Fruit fly (Drosophila melanogaster) whole organism, embryonic: ENCODE measurements around the gene JMJD5.

Experiments
- CG10979 ChIP-seq: fragments of 200-800 bp; sonication (Bioruptor generic); optimal IDR thresholded peaks from 2 replicates; lab custom pipeline; 2018; ENCODE audit warnings: missing biosample characterization, mild to moderate bottlenecking, missing genetic modification characterization, moderate library complexity
- CG11398 ChIP-seq: fragments of 200-800 bp; sonication (Bioruptor generic); optimal IDR thresholded peaks from 2 replicates; lab custom pipeline; 2016; ENCODE audit warnings: missing biosample characterization, missing genetic modification characterization
- CG11504 ChIP-seq: fragments of 200-800 bp; sonication (Bioruptor generic); optimal IDR thresholded peaks from 3 replicates; lab custom pipeline; 2019; ENCODE audit warnings: missing biosample characterization, mild to moderate bottlenecking, missing genetic modification characterization, moderate library complexity
- CG11695 ChIP-seq: fragments of 200-800 bp; sonication (Bioruptor generic); IDR thresholded peaks from 3 replicates; pipeline ENCODE4 v1.3.6; 2022; ENCODE audit warnings: missing biosample characterization, missing genetic modification characterization
- CG12155 ChIP-seq: fragments of 200-800 bp; sonication (Bioruptor generic); optimal IDR thresholded peaks from 3 replicates; lab custom pipeline; 2016; ENCODE audit warnings: missing biosample characterization, missing genetic modification characterization
- CG13296 ChIP-seq: fragments of 200-800 bp; sonication (Bioruptor generic); optimal IDR thresholded peaks from 3 replicates; lab custom pipeline; 2018; ENCODE audit warnings: missing biosample characterization, mild to moderate bottlenecking, missing genetic modification characterization
- CG14710 ChIP-seq: fragments of 200-800 bp; sonication (Bioruptor generic); optimal IDR thresholded peaks from 3 replicates; lab custom pipeline; 2019; ENCODE audit warnings: missing biosample characterization, mild to moderate bottlenecking, missing genetic modification characterization, moderate library complexity
- CG16815 ChIP-seq: fragments of 200-800 bp; sonication (Bioruptor generic); optimal IDR thresholded peaks from 3 replicates; lab custom pipeline; 2017; ENCODE audit warnings: missing biosample characterization, mild to moderate bottlenecking, missing genetic modification characterization
- CG17568 ChIP-seq: fragments of 200-800 bp; sonication (Bioruptor generic); optimal IDR thresholded peaks from 2 replicates; lab custom pipeline; 2018; ENCODE audit warnings: missing biosample characterization, mild to moderate bottlenecking, missing genetic modification characterization, moderate library complexity
- CG17912 ChIP-seq: fragments of 200-800 bp; sonication (Bioruptor generic); optimal IDR thresholded peaks from 2 replicates; lab custom pipeline; 2018; ENCODE audit warnings: missing biosample characterization, mild to moderate bottlenecking, missing genetic modification characterization
- CG18476 ChIP-seq: fragments of 200-800 bp; sonication (Bioruptor generic); optimal IDR thresholded peaks from 2 replicates; lab custom pipeline; 2016; ENCODE audit warnings: missing biosample characterization, mild to moderate bottlenecking, missing genetic modification characterization
- CG18599 ChIP-seq: fragments of 200-800 bp; sonication (Bioruptor generic); optimal IDR thresholded peaks from 3 replicates; lab custom pipeline; 2017; ENCODE audit warnings: missing biosample characterization, missing genetic modification characterization, mild to moderate bottlenecking, moderate library complexity, missing genetic modification reagents
- CG2712 ChIP-seq: fragments of 200-800 bp; optimal IDR thresholded peaks from 3 replicates; lab custom pipeline; 2019; ENCODE audit warnings: missing biosample characterization, mild to moderate bottlenecking, missing genetic modification characterization, moderate library complexity
- CG3281 ChIP-seq: fragments of 200-800 bp; sonication (Bioruptor generic); optimal IDR thresholded peaks from 3 replicates; lab custom pipeline; 2017; ENCODE audit warnings: missing biosample characterization, mild to moderate bottlenecking, missing genetic modification characterization
- CG7786 ChIP-seq: fragments of 200-800 bp; sonication (Bioruptor generic); optimal IDR thresholded peaks from 2 replicates; lab custom pipeline; 2016; ENCODE audit warnings: missing biosample characterization, missing genetic modification characterization
- E2f2 ChIP-seq: fragments of 200-800 bp; sonication (Bioruptor generic); IDR thresholded peaks from 2 replicates; pipeline ENCODE4 v1.3.6; 2022; ENCODE audit warnings: missing biosample characterization, missing genetic modification characterization
- HLHmδ ChIP-seq: fragments of 200-800 bp; sonication (Bioruptor generic); optimal IDR thresholded peaks from 2 replicates; lab custom pipeline; 2018; ENCODE audit warnings: missing biosample characterization, mild to moderate bottlenecking, missing genetic modification characterization, moderate library complexity
- Hmr ChIP-seq: fragments of 200-800 bp; sonication (Bioruptor generic); optimal IDR thresholded peaks from 3 replicates; lab custom pipeline; 2017; ENCODE audit warnings: mild to moderate bottlenecking, missing biosample characterization, missing genetic modification reagents, missing genetic modification characterization
- Hr3 ChIP-seq: fragments of 200-800 bp; sonication (Bioruptor generic); optimal IDR thresholded peaks from 3 replicates; lab custom pipeline; 2016; ENCODE audit warnings: missing biosample characterization, missing genetic modification characterization
- MTF-1 ChIP-seq: fragments of 200-800 bp; sonication (Bioruptor generic); optimal IDR thresholded peaks from 2 replicates; lab custom pipeline; 2018; ENCODE audit warnings: missing biosample characterization, mild to moderate bottlenecking, missing genetic modification characterization, borderline replicate concordance
- Nf-YB ChIP-seq: fragments of 200-800 bp; sonication (Bioruptor generic); optimal IDR thresholded peaks from 3 replicates; lab custom pipeline; 2019; ENCODE audit warnings: missing biosample characterization, mild to moderate bottlenecking, missing genetic modification characterization, moderate library complexity
- Opbp ChIP-seq: fragments of 200-800 bp; sonication (Bioruptor generic); IDR thresholded peaks from 3 replicates; pipeline ENCODE4 v1.3.6; 2022; ENCODE audit warnings: missing biosample characterization, missing genetic modification characterization; ENCODE audit not compliant: partially characterized antibody
- PHDP ChIP-seq: fragments of 200-800 bp; sonication (Bioruptor generic); optimal IDR thresholded peaks from 3 replicates; lab custom pipeline; 2018; ENCODE audit warnings: missing biosample characterization, mild to moderate bottlenecking, missing genetic modification characterization, moderate library complexity
- Sox100B ChIP-seq: fragments of 200-800 bp; sonication (Bioruptor generic); optimal IDR thresholded peaks from 3 replicates; lab custom pipeline; 2018; ENCODE audit warnings: missing biosample characterization, mild to moderate bottlenecking, missing genetic modification characterization
- Stat92E ChIP-seq, 3 experiments: fragments of >200 bp in 2 of 3; fragments of 200-800 bp in 1 of 3; sonication (Bioruptor generic) in 1 of 3; optimal IDR thresholded peaks; 2 replicates each; lab custom pipeline; 2017 to 2019; ENCODE audit warnings: missing biosample characterization in 3 of 3, missing genetic modification characterization in 3 of 3, mild to moderate bottlenecking in 1 of 3, moderate library complexity in 1 of 3
- ab ChIP-seq: fragments of 200-800 bp; sonication (Bioruptor generic); optimal IDR thresholded peaks from 2 replicates; lab custom pipeline; 2016; ENCODE audit warnings: missing biosample characterization, missing genetic modification characterization
- aop ChIP-seq: fragments of 200-800 bp; sonication (Bioruptor generic); IDR thresholded peaks from 2 replicates; pipeline ENCODE4 v1.3.6; 2022; ENCODE audit warnings: missing biosample characterization, missing genetic modification characterization
- ara ChIP-seq: fragments of 200-800 bp; sonication (Bioruptor generic); IDR thresholded peaks from 2 replicates; pipeline ENCODE4 v1.3.6; 2022; ENCODE audit warnings: missing biosample characterization, missing genetic modification characterization
- az2 ChIP-seq: fragments of 200-800 bp; sonication (Bioruptor generic); optimal IDR thresholded peaks from 3 replicates; lab custom pipeline; 2016; ENCODE audit warnings: missing biosample characterization, missing genetic modification characterization
- bab2 ChIP-seq: fragments of 200-800 bp; sonication (Bioruptor generic); optimal IDR thresholded peaks from 2 replicates; lab custom pipeline; 2016; ENCODE audit warnings: missing biosample characterization, missing genetic modification characterization
- cg ChIP-seq: fragments of 200-800 bp; sonication (Bioruptor generic); optimal IDR thresholded peaks from 3 replicates; lab custom pipeline; 2019; ENCODE audit warnings: missing biosample characterization, mild to moderate bottlenecking, missing genetic modification characterization, moderate library complexity
- danr ChIP-seq: fragments of 200-800 bp; sonication (Bioruptor generic); IDR thresholded peaks from 2 replicates; pipeline ENCODE4 v1.3.6; 2022; ENCODE audit warnings: missing biosample characterization, missing genetic modification characterization
- ftz-f1 ChIP-seq: fragments of 200-800 bp; sonication (Bioruptor generic); optimal IDR thresholded peaks from 2 replicates; lab custom pipeline; 2016; ENCODE audit warnings: missing biosample characterization, missing genetic modification characterization
- h ChIP-seq: fragments of >200 bp; optimal IDR thresholded peaks from 2 replicates; lab custom pipeline; 2017
- hkb ChIP-seq, 2 experiments: fragments of 200-800 bp in 1 of 2; fragments of >200 bp in 1 of 2; sonication (Bioruptor generic) in 1 of 2; IDR thresholded peaks in 1 of 2; optimal IDR thresholded peaks in 1 of 2; 2 replicates each; pipeline versions ENCODE4 v1.3.6 to Lab custom; 2017 to 2022; ENCODE audit warnings: missing biosample characterization in 1 of 2, missing genetic modification characterization in 1 of 2
- hth ChIP-seq: fragments of >200 bp; optimal IDR thresholded peaks from 2 replicates; lab custom pipeline; 2017; ENCODE audit warnings: inconsistent platforms
- nom ChIP-seq: fragments of 200-800 bp; sonication (Bioruptor generic); optimal IDR thresholded peaks from 2 replicates; lab custom pipeline; 2017; ENCODE audit warnings: missing biosample characterization, missing genetic modification characterization, mild to moderate bottlenecking, moderate library complexity, missing genetic modification reagents
- pan ChIP-seq, 4 experiments: fragments of >200 bp in 3 of 4; fragments of 200-800 bp in 1 of 4; sonication (Bioruptor generic) in 1 of 4; optimal IDR thresholded peaks in 3 of 4; IDR thresholded peaks in 1 of 4; 2 replicates each; pipeline versions ENCODE4 v1.3.6 to Lab custom; 2017 to 2022; ENCODE audit warnings: missing biosample characterization in 2 of 4, missing genetic modification characterization in 2 of 4, mixed read lengths in 1 of 4
- pho ChIP-seq: fragments of 200-800 bp; sonication (Bioruptor generic); optimal IDR thresholded peaks from 2 replicates; lab custom pipeline; 2016; ENCODE audit warnings: missing biosample characterization, missing genetic modification characterization
- prd ChIP-seq, 3 experiments: fragments of >200 bp in 2 of 3; fragments of 200-800 bp in 1 of 3; sonication (Bioruptor generic) in 1 of 3; optimal IDR thresholded peaks in 2 of 3; IDR thresholded peaks in 1 of 3; 2 replicates in 2 of 3; 3 replicates in 1 of 3; pipeline versions ENCODE4 v1.3.6 to Lab custom; 2017 to 2022; ENCODE audit warnings: missing biosample characterization in 1 of 3, missing genetic modification characterization in 1 of 3
- pum ChIP-seq: fragments of 200-800 bp; sonication (Bioruptor generic); optimal IDR thresholded peaks from 2 replicates; lab custom pipeline; 2016; ENCODE audit warnings: missing biosample characterization, missing genetic modification characterization
- sima ChIP-seq: fragments of 200-800 bp; sonication (Bioruptor generic); optimal IDR thresholded peaks from 2 replicates; lab custom pipeline; 2016; ENCODE audit warnings: missing biosample characterization, missing genetic modification characterization
- sisA ChIP-seq: fragments of 200-800 bp; sonication (Bioruptor generic); IDR thresholded peaks from 2 replicates; pipeline ENCODE4 v1.3.6; 2022; ENCODE audit warnings: missing biosample characterization, missing genetic modification characterization
- sr ChIP-seq: fragments of 200-800 bp; sonication (Bioruptor generic); IDR thresholded peaks from 3 replicates; pipeline ENCODE4 v1.3.6; 2022; ENCODE audit warnings: missing biosample characterization, missing genetic modification characterization
- tap ChIP-seq: fragments of 200-800 bp; optimal IDR thresholded peaks from 3 replicates; lab custom pipeline; 2019; ENCODE audit warnings: missing biosample characterization, mild to moderate bottlenecking, missing genetic modification characterization, moderate library complexity
- tup ChIP-seq: fragments of 200-800 bp; sonication (Bioruptor generic); optimal IDR thresholded peaks from 2 replicates; lab custom pipeline; 2016; ENCODE audit warnings: missing biosample characterization, mild to moderate bottlenecking, missing genetic modification characterization, moderate library complexity
- zfh2 ChIP-seq: fragments of 200-800 bp; sonication (Bioruptor generic); optimal IDR thresholded peaks from 2 replicates; lab custom pipeline; 2016; ENCODE audit warnings: missing biosample characterization, missing genetic modification characterization

Gene JMJD5

DNA sequence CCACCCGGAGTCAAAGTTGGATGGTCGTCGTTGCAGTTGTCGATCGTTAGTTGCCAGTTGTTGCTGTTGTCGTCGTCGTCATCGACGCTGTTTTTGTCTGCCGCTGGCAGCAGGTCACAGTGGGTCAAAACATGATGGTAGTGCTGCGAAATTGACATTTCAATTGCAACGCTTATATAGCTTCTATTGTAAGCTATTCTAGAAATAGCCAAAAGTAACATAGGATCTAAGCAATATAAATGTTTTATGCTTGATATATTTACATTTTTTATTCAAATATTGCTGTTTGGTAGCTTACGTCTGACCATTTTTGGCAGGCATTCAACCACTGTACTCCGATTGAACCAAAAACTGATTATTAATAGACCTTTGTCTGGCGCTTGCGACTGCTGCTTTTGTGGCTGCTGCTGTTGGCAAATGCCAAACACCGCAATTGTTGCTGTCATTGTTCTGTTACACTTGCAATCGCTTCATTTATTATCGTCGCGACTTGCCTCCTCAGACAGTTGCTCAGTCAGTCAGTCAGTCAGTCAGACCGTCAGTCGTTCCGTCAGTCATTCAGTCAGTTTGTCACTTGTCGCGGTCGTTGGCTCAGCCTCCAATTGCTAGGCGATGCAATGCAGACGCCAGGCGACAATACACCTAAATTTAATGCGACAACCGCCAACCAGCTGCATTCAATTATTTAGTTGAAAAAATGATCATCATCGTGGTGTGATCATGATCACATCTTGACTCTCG, 49.7 kb downstream of the JMJD5 start (continued):
- TF ChIP-seq CG13296 (GFP tag; lab: Kevin White, UChicago) (peak; percentile 58), CG16815 (GFP tag; lab: Kevin White, UChicago) (peak; percentile 36), ab (GFP tag; lab: Kevin White, UChicago) (no peak), sr (GFP tag; lab: Robert Waterston, UW) (no peak), CG11504 (tag; lab: Kevin White, UChicago) (peak; percentile 77), ftz-f1 (GFP tag; lab: Kevin White, UChicago) (no peak), ara (GFP tag; lab: Robert Waterston, UW) (peak; percentile 77), Hr3 (GFP tag; lab: Kevin White, UChicago) (peak; percentile 25), zfh2 (GFP tag; lab: Kevin White, UChicago) (no peak), tup (GFP tag; lab: Kevin White, UChicago) (peak; percentile 5), CG14710 (tag; lab: Kevin White, UChicago) (peak; percentile 70), sisA (peak; percentile 56; the same call in 1 of the 2 replicates), Hmr (GFP tag; lab: Kevin White, UChicago) (peak; percentile 8), Opbp (GFP tag; lab: Robert Waterston, UW) (no peak), bab2 (GFP tag; lab: Kevin White, UChicago) (peak; percentile 31), danr (no peak), HLHmδ (no peak), CG18599 (GFP tag; lab: Kevin White, UChicago) (peak; percentile 31), az2 (peak; percentile 61), Sox100B (GFP tag; lab: Kevin White, UChicago) (peak; percentile 67), CG18476 (GFP tag; lab: Kevin White, UChicago) (no peak), h (lab: Kevin White, UChicago) (no peak), sima (GFP tag; lab: Kevin White, UChicago) (no peak), hth (lab: Kevin White, UChicago) (no peak), CG12155 (no peak), CG17912 (GFP tag; lab: Kevin White, UChicago) (no peak), Stat92E (GFP tag; optimal IDR thresholded peaks at IDR 0.05; lab: Kevin White, UChicago) (no peak), PHDP (peak; percentile 72), pan (optimal IDR thresholded peaks at IDR 0.05; lab: Kevin White, UChicago) (no peak), pan (GFP tag; optimal IDR thresholded peaks at IDR 0.05 in 1 of 2, IDR thresholded peaks at IDR 0.05 in 1 of 2) (peak in 1 of 2 experiments; percentile 65), CG2712 (tag; lab: Kevin White, UChicago) (peak; percentile 81), CG17568 (GFP tag; lab: Kevin White, UChicago) (peak; percentile 60), tap (tag; lab: Kevin White, UChicago) (peak; percentile 51), CG7786 (no peak), pum (GFP tag; lab: Kevin White, UChicago) (peak; percentile 15), Nf-YB (GFP tag; lab: Kevin White, UChicago) (peak; percentile 4), cg (GFP tag; lab: Kevin White, UChicago) (no peak), pho (GFP tag; lab: Kevin White, UChicago) (no peak), nom (GFP tag; lab: Kevin White, UChicago) (no peak), prd (optimal IDR thresholded peaks at IDR 0.05; lab: Kevin White, UChicago) (no peak), prd (GFP tag; IDR thresholded peaks at IDR 0.05; lab: Robert Waterston, UW) (peak; percentile 73), MTF-1 (GFP tag; lab: Kevin White, UChicago) (peak; percentile 26), aop (GFP tag; lab: Robert Waterston, UW) (no peak), E2f2 (0 out of 2 replicates have a peak, but pooled peaks have one; percentile 38), hkb (optimal IDR thresholded peaks at IDR 0.05; lab: Kevin White, UChicago) (no peak), hkb (GFP tag; IDR thresholded peaks at IDR 0.05; lab: Robert Waterston, UW) (peak; percentile 73), CG11398 (GFP tag; lab: Kevin White, UChicago) (no peak), CG3281 (GFP tag; lab: Kevin White, UChicago) (peak; percentile 18), CG11695 (peak; percentile 67; the same call in 2 of the 3 replicates), CG10979 (tag; lab: Kevin White, UChicago) (peak; percentile 76)
